Worm (Caenorhabditis elegans): ENCODE data around the gene best-13.

DNA sequence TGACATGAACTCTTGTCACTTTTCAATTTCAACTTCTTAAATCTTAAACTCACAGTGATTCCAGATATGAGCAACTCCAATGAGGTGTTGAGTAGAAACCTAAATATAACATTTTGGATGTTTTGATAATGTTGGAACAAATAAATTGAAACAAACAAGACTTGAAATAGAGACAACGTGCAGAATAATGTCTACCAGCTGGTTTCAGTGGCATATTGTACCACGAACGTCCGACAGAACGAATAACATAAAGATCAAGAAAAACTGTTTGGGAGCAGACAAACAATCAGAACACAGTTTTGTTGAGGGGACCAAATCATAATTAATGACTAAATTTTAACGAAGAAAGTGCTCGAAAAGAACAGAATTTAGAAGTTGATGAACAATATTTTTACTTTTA lies 49.6 kb downstream of the best-13 start, which contains the start of gene gon-1:
- TF ChIP-seq mep-1 (tag; optimal IDR thresholded peaks at IDR 0.05), result no peak
- no peak for TF ChIP-seq ama-1 (optimal IDR thresholded peaks at IDR 0.05)
- TF ChIP-seq nhr-28 (tag; optimal IDR thresholded peaks at IDR 0.05), result no peak
- no peak for TF ChIP-seq hlh-11 (tag; optimal IDR thresholded peaks at IDR 0.05)
- TF ChIP-seq aly-2 (tag; optimal IDR thresholded peaks at IDR 0.05), result no peak
- no peak for TF ChIP-seq ZK546.5 (tag; optimal IDR thresholded peaks at IDR 0.05)
- TF ChIP-seq nhr-76 (tag; optimal IDR thresholded peaks at IDR 0.05), result no peak
- no peak for TF ChIP-seq mxl-3 (GFP tag; optimal IDR thresholded peaks at IDR 0.05)
- TF ChIP-seq zip-2 (tag; optimal IDR thresholded peaks at IDR 0.05), result no peak
- TF ChIP-seq php-3 (GFP tag; IDR thresholded peaks at IDR 0.05), result no peak

Data from whole organism, L4 larva.